Worm (Caenorhabditis elegans): ENCODE data around the gene blos-1.

The blos-1 gene

DNA sequence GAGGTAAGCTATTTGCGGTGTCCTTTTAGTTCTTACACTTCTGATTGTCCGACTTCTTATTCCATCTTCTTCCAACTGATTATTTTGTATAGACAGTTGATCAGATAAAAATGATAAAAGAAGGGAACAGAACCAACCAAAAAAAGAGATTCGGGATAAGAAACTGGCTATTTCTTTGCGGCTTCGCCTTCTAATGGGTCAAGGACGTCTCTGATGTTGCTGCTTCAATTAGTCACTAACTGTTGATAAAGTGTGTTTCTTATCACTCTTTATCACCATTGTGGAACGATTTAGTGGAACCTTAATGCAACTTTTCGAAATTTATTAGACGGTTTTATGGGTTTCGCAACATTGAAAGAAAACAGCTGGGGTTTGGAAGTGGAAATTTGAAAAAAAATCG, 41.5 kb downstream of the blos-1 start:
- TF ChIP-seq hlh-4 (tag; optimal IDR thresholded peaks at IDR 0.05): no peak
- TF ChIP-seq ceh-63 (GFP tag; optimal IDR thresholded peaks at IDR 0.05): no peak
- peak; percentile 65 for TF ChIP-seq blmp-1 (tag; optimal IDR thresholded peaks at IDR 0.05)
- peak in 2 of 6 experiments; percentile 25 to 71 for TF ChIP-seq elt-3 (tag; optimal IDR thresholded peaks at IDR 0.05)

All from whole organism, L1 larva.